Fruit fly (Drosophila melanogaster) whole organism, embryonic: ENCODE data around the gene CG17327.

Experiments
- Aef1 ChIP-seq: fragments of 200-800 bp; sonication (Bioruptor generic); IDR thresholded peaks from 3 replicates; pipeline ENCODE4 v1.3.6; 2022; ENCODE audit warnings: missing biosample characterization, missing genetic modification characterization
- B-H1 ChIP-seq: fragments of 200-800 bp; sonication (Bioruptor generic); IDR thresholded peaks from 3 replicates; pipeline ENCODE4 v1.3.6; 2022; ENCODE audit warnings: missing biosample characterization, missing genetic modification characterization
- CG1024 ChIP-seq: fragments of 200-800 bp; sonication (Bioruptor generic); IDR thresholded peaks from 2 replicates; pipeline ENCODE4 v1.3.6; 2022; ENCODE audit warnings: missing biosample characterization, missing genetic modification characterization
- CG11723 ChIP-seq: fragments of 200-800 bp; sonication (Bioruptor generic); optimal IDR thresholded peaks from 2 replicates; lab custom pipeline; 2017; ENCODE audit warnings: missing biosample characterization, mild to moderate bottlenecking, missing genetic modification characterization
- CG12391 ChIP-seq: fragments of 200-800 bp; sonication (Bioruptor generic); optimal IDR thresholded peaks from 3 replicates; lab custom pipeline; 2018; ENCODE audit warnings: missing biosample characterization, mild to moderate bottlenecking, missing genetic modification characterization, moderate library complexity
- CG15514 ChIP-seq: fragments of 200-800 bp; sonication (Bioruptor generic); optimal IDR thresholded peaks from 3 replicates; lab custom pipeline; 2017; ENCODE audit warnings: missing biosample characterization, missing genetic modification characterization, mild to moderate bottlenecking, moderate library complexity, missing genetic modification reagents
- CG1647 ChIP-seq: fragments of 200-800 bp; sonication (Bioruptor generic); optimal IDR thresholded peaks from 3 replicates; lab custom pipeline; 2016; ENCODE audit warnings: missing biosample characterization, missing genetic modification characterization
- CG17568 ChIP-seq: fragments of 200-800 bp; sonication (Bioruptor generic); optimal IDR thresholded peaks from 2 replicates; lab custom pipeline; 2018; ENCODE audit warnings: missing biosample characterization, mild to moderate bottlenecking, missing genetic modification characterization, moderate library complexity
- CG18011 ChIP-seq: fragments of 200-800 bp; sonication (Bioruptor generic); optimal IDR thresholded peaks from 2 replicates; lab custom pipeline; 2017; ENCODE audit warnings: missing biosample characterization, missing genetic modification characterization, mild to moderate bottlenecking, moderate library complexity, missing genotype
- CG2116 ChIP-seq: fragments of 200-800 bp; sonication (Bioruptor generic); optimal IDR thresholded peaks from 3 replicates; lab custom pipeline; 2018; ENCODE audit warnings: missing biosample characterization, mild to moderate bottlenecking, missing genetic modification characterization
- CG30403 ChIP-seq: fragments of 200-800 bp; sonication (Bioruptor generic); optimal IDR thresholded peaks from 3 replicates; lab custom pipeline; 2016; ENCODE audit warnings: missing biosample characterization, missing genetic modification characterization
- CG34224 ChIP-seq: fragments of 200-800 bp; sonication (Bioruptor generic); IDR thresholded peaks from 3 replicates; pipeline ENCODE4 v1.3.6; 2022; ENCODE audit warnings: missing biosample characterization, missing genetic modification characterization; ENCODE audit not compliant: partially characterized antibody
- CG43689 ChIP-seq: fragments of 200-800 bp; sonication (Bioruptor generic); IDR thresholded peaks from 2 replicates; pipeline ENCODE4 v1.3.6; 2022; ENCODE audit warnings: missing biosample characterization, missing genetic modification characterization
- CG6254 ChIP-seq: fragments of 200-800 bp; sonication (Bioruptor generic); optimal IDR thresholded peaks from 3 replicates; lab custom pipeline; 2017; ENCODE audit warnings: mild to moderate bottlenecking, missing biosample characterization, missing genetic modification reagents, missing genetic modification characterization
- CG6813 ChIP-seq: fragments of 200-800 bp; sonication (Bioruptor generic); optimal IDR thresholded peaks from 2 replicates; lab custom pipeline; 2017; ENCODE audit warnings: missing biosample characterization, missing genetic modification characterization, mild to moderate bottlenecking, moderate library complexity, missing genetic modification reagents
- CG7556 ChIP-seq: fragments of 200-800 bp; sonication (Bioruptor generic); optimal IDR thresholded peaks from 2 replicates; lab custom pipeline; 2017; ENCODE audit warnings: missing biosample characterization, mild to moderate bottlenecking, missing genetic modification characterization
- Dek ChIP-seq: fragments of 200-800 bp; sonication (Bioruptor generic); optimal IDR thresholded peaks from 3 replicates; lab custom pipeline; 2019; ENCODE audit warnings: missing biosample characterization, mild to moderate bottlenecking, missing genetic modification characterization, moderate library complexity
- Dip2 ChIP-seq: fragments of 200-800 bp; sonication (Bioruptor generic); IDR thresholded peaks from 2 replicates; pipeline ENCODE4 v1.3.6; 2022; ENCODE audit warnings: missing biosample characterization, missing genetic modification characterization
- Doc2 ChIP-seq: fragments of 200-800 bp; sonication (Bioruptor generic); IDR thresholded peaks from 2 replicates; pipeline ENCODE4 v1.3.6; 2022; ENCODE audit warnings: missing biosample characterization, missing genetic modification characterization
- Jarid2 ChIP-seq: fragments of 200-800 bp; sonication (Bioruptor generic); optimal IDR thresholded peaks from 3 replicates; lab custom pipeline; 2017; ENCODE audit warnings: mild to moderate bottlenecking, missing biosample characterization, missing genetic modification reagents, missing genetic modification characterization
- MESR4 ChIP-seq: fragments of 200-800 bp; sonication (Bioruptor generic); optimal IDR thresholded peaks from 2 replicates; lab custom pipeline; 2018; ENCODE audit warnings: missing biosample characterization, mild to moderate bottlenecking, missing genetic modification characterization, moderate library complexity
- MTF-1 ChIP-seq: fragments of 200-800 bp; sonication (Bioruptor generic); optimal IDR thresholded peaks from 2 replicates; lab custom pipeline; 2018; ENCODE audit warnings: missing biosample characterization, mild to moderate bottlenecking, missing genetic modification characterization, borderline replicate concordance
- Opbp ChIP-seq: fragments of 200-800 bp; sonication (Bioruptor generic); IDR thresholded peaks from 3 replicates; pipeline ENCODE4 v1.3.6; 2022; ENCODE audit warnings: missing biosample characterization, missing genetic modification characterization; ENCODE audit not compliant: partially characterized antibody
- Side ChIP-seq: fragments of 200-800 bp; sonication (Bioruptor generic); optimal IDR thresholded peaks from 2 replicates; lab custom pipeline; 2016; ENCODE audit warnings: missing biosample characterization, missing genetic modification characterization
- Six4 ChIP-seq: fragments of 200-800 bp; sonication (Bioruptor generic); optimal IDR thresholded peaks from 2 replicates; lab custom pipeline; 2016; ENCODE audit warnings: missing biosample characterization, missing genetic modification characterization
- Sox102F ChIP-seq: fragments of 200-800 bp; sonication (Bioruptor generic); optimal IDR thresholded peaks from 2 replicates; lab custom pipeline; 2018; ENCODE audit warnings: missing biosample characterization, mild to moderate bottlenecking, missing genetic modification characterization, moderate library complexity
- Spps ChIP-seq: fragments of 200-800 bp; sonication (Bioruptor generic); optimal IDR thresholded peaks from 2 replicates; lab custom pipeline; 2018; ENCODE audit warnings: missing biosample characterization, mild to moderate bottlenecking, missing genetic modification characterization
- Tbp ChIP-seq: fragments of >200 bp; optimal IDR thresholded peaks from 2 replicates; lab custom pipeline; 2018; ENCODE audit warnings: missing biosample characterization, missing genetic modification characterization
- Xbp1 ChIP-seq: fragments of 200-800 bp; sonication (Bioruptor generic); optimal IDR thresholded peaks from 3 replicates; lab custom pipeline; 2016; ENCODE audit warnings: missing biosample characterization, mild to moderate bottlenecking, missing genetic modification characterization
- ab ChIP-seq: fragments of 200-800 bp; sonication (Bioruptor generic); optimal IDR thresholded peaks from 2 replicates; lab custom pipeline; 2016; ENCODE audit warnings: missing biosample characterization, missing genetic modification characterization
- aop ChIP-seq: fragments of 200-800 bp; sonication (Bioruptor generic); IDR thresholded peaks from 2 replicates; pipeline ENCODE4 v1.3.6; 2022; ENCODE audit warnings: missing biosample characterization, missing genetic modification characterization
- ara ChIP-seq: fragments of 200-800 bp; sonication (Bioruptor generic); IDR thresholded peaks from 2 replicates; pipeline ENCODE4 v1.3.6; 2022; ENCODE audit warnings: missing biosample characterization, missing genetic modification characterization
- cad ChIP-seq: fragments of >200 bp; optimal IDR thresholded peaks from 2 replicates; lab custom pipeline; 2017; ENCODE audit warnings: missing biosample characterization, missing genetic modification characterization
- chm ChIP-seq: fragments of 200-800 bp; sonication (Bioruptor generic); IDR thresholded peaks from 2 replicates; pipeline ENCODE4 v1.3.6; 2022; ENCODE audit warnings: missing biosample characterization, missing genetic modification characterization
- danr ChIP-seq: fragments of 200-800 bp; sonication (Bioruptor generic); IDR thresholded peaks from 2 replicates; pipeline ENCODE4 v1.3.6; 2022; ENCODE audit warnings: missing biosample characterization, missing genetic modification characterization
- fd64A ChIP-seq: fragments of 200-800 bp; sonication (Bioruptor generic); optimal IDR thresholded peaks from 3 replicates; lab custom pipeline; 2018; ENCODE audit warnings: missing biosample characterization, mild to moderate bottlenecking, missing genetic modification characterization
- fru ChIP-seq: fragments of >200 bp; optimal IDR thresholded peaks from 2 replicates; lab custom pipeline; 2017
- gcm2 ChIP-seq: fragments of 200-800 bp; sonication (Bioruptor generic); optimal IDR thresholded peaks from 2 replicates; lab custom pipeline; 2016; ENCODE audit warnings: missing biosample characterization, missing genetic modification characterization
- prd ChIP-seq, 3 experiments: fragments of >200 bp in 2 of 3; fragments of 200-800 bp in 1 of 3; sonication (Bioruptor generic) in 1 of 3; optimal IDR thresholded peaks in 2 of 3; IDR thresholded peaks in 1 of 3; 2 replicates in 2 of 3; 3 replicates in 1 of 3; pipeline versions ENCODE4 v1.3.6 to Lab custom; 2017 to 2022; ENCODE audit warnings: missing biosample characterization in 1 of 3, missing genetic modification characterization in 1 of 3
- pros ChIP-seq: fragments of 200-800 bp; sonication (Bioruptor generic); optimal IDR thresholded peaks from 3 replicates; lab custom pipeline; 2019; ENCODE audit warnings: missing biosample characterization, mild to moderate bottlenecking, missing genetic modification characterization, moderate library complexity
- psq ChIP-seq: fragments of 200-800 bp; sonication (Bioruptor generic); optimal IDR thresholded peaks from 2 replicates; lab custom pipeline; 2017; ENCODE audit warnings: missing biosample characterization, missing genetic modification characterization
- ro ChIP-seq: fragments of 200-800 bp; sonication (Bioruptor generic); IDR thresholded peaks from 2 replicates; pipeline ENCODE4 v1.3.6; 2022; ENCODE audit warnings: missing biosample characterization, missing genetic modification characterization
- run ChIP-seq: fragments of 200-800 bp; sonication (Bioruptor generic); optimal IDR thresholded peaks from 3 replicates; lab custom pipeline; 2018; ENCODE audit warnings: missing biosample characterization, mild to moderate bottlenecking, missing genetic modification characterization
- sd ChIP-seq: fragments of 200-800 bp; sonication (Bioruptor generic); optimal IDR thresholded peaks from 3 replicates; lab custom pipeline; 2018; ENCODE audit warnings: missing biosample characterization, mild to moderate bottlenecking, missing genetic modification characterization, moderate library complexity
- slbo ChIP-seq: fragments of 200-800 bp; sonication (Bioruptor generic); IDR thresholded peaks from 2 replicates; pipeline ENCODE4 v1.3.6; 2022; ENCODE audit warnings: missing biosample characterization, missing genetic modification characterization
- sob ChIP-seq: fragments of 200-800 bp; sonication (Bioruptor generic); IDR thresholded peaks from 2 replicates; pipeline ENCODE4 v1.3.6; 2022; ENCODE audit warnings: missing biosample characterization, missing genetic modification characterization
- tap ChIP-seq: fragments of 200-800 bp; optimal IDR thresholded peaks from 3 replicates; lab custom pipeline; 2019; ENCODE audit warnings: missing biosample characterization, mild to moderate bottlenecking, missing genetic modification characterization, moderate library complexity
- ttk ChIP-seq: fragments of 200-800 bp; sonication (Bioruptor generic); IDR thresholded peaks from 2 replicates; pipeline ENCODE4 v2.1.2; 2022; ENCODE audit warnings: missing biosample characterization, missing genetic modification characterization
- twi ChIP-seq: fragments of 200-800 bp; optimal IDR thresholded peaks from 2 replicates; lab custom pipeline; 2019; ENCODE audit warnings: missing biosample characterization, mild to moderate bottlenecking, missing genetic modification characterization, moderate library complexity

Gene CG17327

dm6 chr3R:12982167-12982981 is 15.2 kb downstream of the CG17327 start (continued):
- peak; percentile 69 for TF ChIP-seq Xbp1 (GFP tag; lab: Kevin White, UChicago)
- TF ChIP-seq CG30403 (GFP tag; lab: Kevin White, UChicago): peak; percentile 64
- no peak for TF ChIP-seq MTF-1
- TF ChIP-seq prd (optimal IDR thresholded peaks at IDR 0.05; lab: Kevin White, UChicago): no peak
- TF ChIP-seq prd (GFP tag; IDR thresholded peaks at IDR 0.05; lab: Robert Waterston, UW): peak; percentile 63
- TF ChIP-seq gcm2 (GFP tag; lab: Kevin White, UChicago): peak; percentile 72
- TF ChIP-seq MESR4 (GFP tag; lab: Kevin White, UChicago): peak; percentile 10
- TF ChIP-seq danr: no peak
- peak; percentile 57; the same call in 1 of the 2 replicates for TF ChIP-seq sob (GFP tag; lab: Robert Waterston, UW)
- no peak for TF ChIP-seq B-H1 (GFP tag; lab: Robert Waterston, UW)
- no peak for TF ChIP-seq Jarid2 (GFP tag; lab: Kevin White, UChicago)
- peak; percentile 50 for TF ChIP-seq CG6254 (GFP tag; lab: Kevin White, UChicago)
- TF ChIP-seq run (tag; lab: Kevin White, UChicago): no peak
- no peak for TF ChIP-seq fd64A (GFP tag; lab: Kevin White, UChicago)
- peak; percentile 82 for TF ChIP-seq Dek (tag; lab: Kevin White, UChicago)
- TF ChIP-seq Aef1 (GFP tag; lab: Robert Waterston, UW): peak; percentile 71
- no peak for TF ChIP-seq Tbp
- 0 out of 2 replicates have a peak, but pooled peaks have one; percentile 20 for TF ChIP-seq ttk (GFP tag; lab: Robert Waterston, UW)
- TF ChIP-seq CG2116 (GFP tag; lab: Kevin White, UChicago): no peak
- no peak for TF ChIP-seq Opbp (GFP tag; lab: Robert Waterston, UW)
- TF ChIP-seq Sox102F (GFP tag; lab: Kevin White, UChicago): peak; percentile 75
- no peak for TF ChIP-seq Doc2 (GFP tag; lab: Robert Waterston, UW)
- no peak for TF ChIP-seq CG1647 (GFP tag; lab: Kevin White, UChicago)
- peak; percentile 59 for TF ChIP-seq CG15514
- no peak for TF ChIP-seq psq
- peak; percentile 68; the same call in 1 of the 2 replicates for TF ChIP-seq ara (GFP tag; lab: Robert Waterston, UW)
- TF ChIP-seq pros: no peak
- peak; percentile 51 for TF ChIP-seq CG18011 (GFP tag; lab: Kevin White, UChicago)
- TF ChIP-seq CG7556 (GFP tag; lab: Kevin White, UChicago): peak; percentile 75
- peak; percentile 73 for TF ChIP-seq slbo (GFP tag; lab: Robert Waterston, UW)
- TF ChIP-seq CG12391 (tag; lab: Kevin White, UChicago): peak; percentile 75
- peak; percentile 29 for TF ChIP-seq ab (GFP tag; lab: Kevin White, UChicago)
- no peak for TF ChIP-seq Six4 (GFP tag; lab: Kevin White, UChicago)
- no peak for TF ChIP-seq CG1024 (GFP tag; lab: Robert Waterston, UW)
- TF ChIP-seq CG17568 (GFP tag; lab: Kevin White, UChicago): peak; percentile 33
- TF ChIP-seq Spps (tag; lab: Kevin White, UChicago): no peak
- TF ChIP-seq tap (tag; lab: Kevin White, UChicago): peak; percentile 27
- TF ChIP-seq CG6813: peak; percentile 74
- TF ChIP-seq CG34224 (GFP tag; lab: Robert Waterston, UW): no peak
- TF ChIP-seq sd (tag; lab: Kevin White, UChicago): peak; percentile 91
- TF ChIP-seq fru (lab: Kevin White, UChicago): no peak
- peak; percentile 6; the same call in 1 of the 2 replicates for TF ChIP-seq CG43689 (GFP tag; lab: Robert Waterston, UW)
- no peak for TF ChIP-seq ro (GFP tag; lab: Robert Waterston, UW)
- TF ChIP-seq CG11723 (GFP tag; lab: Kevin White, UChicago): peak; percentile 52
- no peak for TF ChIP-seq cad (GFP tag; lab: Kevin White, UChicago)
- no peak for TF ChIP-seq Dip2 (GFP tag; lab: Robert Waterston, UW)
- TF ChIP-seq aop: no peak
- TF ChIP-seq twi (tag; lab: Kevin White, UChicago): peak; percentile 15
- TF ChIP-seq Side (GFP tag; lab: Kevin White, UChicago): no peak
- no peak for TF ChIP-seq chm (GFP tag; lab: Robert Waterston, UW)
